Fruit fly (Drosophila melanogaster) whole organism, pupa: ENCODE measurements around the gene dia.

ENCODE experiments used
- CG12605 ChIP-seq: fragments of 200-800 bp; sonication (Bioruptor generic); IDR thresholded peaks from 2 replicates; pipeline ENCODE4 v1.3.6; 2022; ENCODE audit warnings: missing biosample characterization, missing genetic modification characterization
- CG14655 ChIP-seq: fragments of 200-800 bp; sonication (Bioruptor generic); optimal IDR thresholded peaks from 3 replicates; lab custom pipeline; 2017; ENCODE audit warnings: mild to moderate bottlenecking, missing biosample characterization, missing genetic modification reagents, missing genetic modification characterization
- CG9948 ChIP-seq: fragments of 200-800 bp; sonication (Bioruptor generic); optimal IDR thresholded peaks from 2 replicates; lab custom pipeline; 2018; ENCODE audit warnings: missing biosample characterization, mild to moderate bottlenecking, missing genetic modification characterization, moderate library complexity
- EcR ChIP-seq: fragments of 200-800 bp; sonication (Bioruptor generic); optimal IDR thresholded peaks from 3 replicates; lab custom pipeline; 2019; ENCODE audit warnings: missing biosample characterization, missing genetic modification characterization, mild to moderate bottlenecking, moderate library complexity, missing genetic modification reagents
- fd96Ca ChIP-seq: fragments of 200-800 bp; sonication (Bioruptor generic); IDR thresholded peaks from 3 replicates; pipeline ENCODE4 v1.3.6; 2022; ENCODE audit warnings: missing biosample characterization, missing genetic modification characterization

DNA sequence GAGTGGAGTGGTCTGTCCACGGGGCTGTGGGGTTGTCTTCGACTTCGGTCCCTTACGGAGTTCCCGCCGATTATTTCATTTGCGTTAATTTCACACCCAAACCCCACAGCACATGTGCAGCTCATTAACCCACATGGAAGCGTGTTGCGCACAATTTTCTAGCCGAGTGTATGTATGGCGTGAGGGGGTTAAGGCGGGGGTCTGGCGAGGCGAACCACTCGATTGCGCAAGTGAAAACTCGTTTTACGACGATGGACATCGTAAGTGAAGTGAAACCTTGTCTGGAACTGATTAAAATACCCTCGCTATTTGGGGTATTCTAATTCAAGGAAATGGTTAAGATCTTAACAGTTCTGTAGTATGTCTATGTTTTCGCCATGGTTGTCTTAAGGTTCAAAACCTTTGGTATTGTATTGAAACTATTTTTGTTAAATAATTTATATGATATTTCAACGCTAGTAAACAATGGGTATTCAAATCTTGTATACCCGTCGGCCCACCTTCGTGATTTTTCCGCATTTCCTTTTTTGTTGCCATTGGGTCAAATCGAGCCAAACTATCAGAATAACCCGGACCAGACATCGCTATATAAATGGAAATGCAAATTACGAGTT is 53.2 kb downstream of the dia start:
- TF ChIP-seq CG14655 (GFP tag; lab: Kevin White, UChicago) = peak; percentile 86
- no peak; the same call in 1 of the 2 replicates for TF ChIP-seq CG12605 (GFP tag; lab: Robert Waterston, UW)
- TF ChIP-seq CG9948 (tag; lab: Kevin White, UChicago) = peak; percentile 65
- TF ChIP-seq EcR (GFP tag; lab: Kevin White, UChicago) = peak; percentile 37
- TF ChIP-seq fd96Ca (GFP tag; lab: Robert Waterston, UW) = peak; percentile 71
